Fruit fly (Drosophila melanogaster) whole organism, pupa: Measurements from ENCODE around the gene CG42258.

Experiments
- CG12605 ChIP-seq: fragments of 200-800 bp; sonication (Bioruptor generic); IDR thresholded peaks from 2 replicates; pipeline ENCODE4 v1.3.6; 2022; ENCODE audit warnings: missing biosample characterization, missing genetic modification characterization
- CG15710 ChIP-seq: fragments of 200-800 bp; sonication (Bioruptor generic); optimal IDR thresholded peaks from 2 replicates; lab custom pipeline; 2018; ENCODE audit warnings: missing biosample characterization, mild to moderate bottlenecking, missing genetic modification characterization, moderate library complexity
- CG4496 ChIP-seq: fragments of 200-800 bp; sonication (Bioruptor generic); IDR thresholded peaks from 3 replicates; pipeline ENCODE4 v1.3.6; 2022; ENCODE audit warnings: missing biosample characterization, missing genetic modification characterization
- CG8301 ChIP-seq: fragments of 200-800 bp; sonication (Bioruptor generic); optimal IDR thresholded peaks from 2 replicates; lab custom pipeline; 2018; ENCODE audit warnings: missing biosample characterization, mild to moderate bottlenecking, missing genetic modification characterization
- EcR ChIP-seq: fragments of 200-800 bp; sonication (Bioruptor generic); optimal IDR thresholded peaks from 3 replicates; lab custom pipeline; 2019; ENCODE audit warnings: missing biosample characterization, missing genetic modification characterization, mild to moderate bottlenecking, moderate library complexity, missing genetic modification reagents
- gl ChIP-seq: fragments of 200-800 bp; sonication (Bioruptor generic); optimal IDR thresholded peaks from 2 replicates; lab custom pipeline; 2018; ENCODE audit warnings: missing biosample characterization, mild to moderate bottlenecking, missing genetic modification characterization

- TF ChIP-seq CG4496 (no peak), CG8301 (tag; lab: Kevin White, UChicago) (no peak), CG15710 (tag; lab: Kevin White, UChicago) (no peak), gl (tag; lab: Kevin White, UChicago) (no peak), EcR (no peak), CG12605 (GFP tag; lab: Robert Waterston, UW) (no peak)
Measured at dm6 chrX:12487485-12487884, 24.2 kb downstream of the CG42258 start.
